Worm (Caenorhabditis elegans) whole organism, young adult: ENCODE results near the gene taf-12.
A peak's percentile ranks its signal among the peaks of the same experiment; 100 is the strongest.

Experiments
- C06A6.2 ChIP-seq: fragments of 200-800 bp; sonication (Bioruptor generic); conservative IDR thresholded peaks from 2 replicates; pipeline ENCODE4 v1.3.6; 2022; ENCODE audit warnings: missing genetic modification characterization, missing compliant biosample characterization
- D2030.7 ChIP-seq: fragments of 200-800 bp; sonication (Bioruptor generic); IDR thresholded peaks from 2 replicates; pipeline ENCODE4 v1.3.6; 2022; ENCODE audit warnings: missing genetic modification reagents, missing genetic modification characterization, missing compliant biosample characterization
- F37B4.10 ChIP-seq: fragments of 200-800 bp; sonication (Bioruptor generic); IDR thresholded peaks from 2 replicates; pipeline ENCODE4 v1.3.6; 2022; ENCODE audit warnings: missing genetic modification characterization, missing compliant biosample characterization
- F57C9.4 ChIP-seq: sonication (generic microtip); optimal IDR thresholded peaks from 2 replicates; lab custom pipeline; 2017; ENCODE audit warnings: mild to moderate bottlenecking, missing genetic modification characterization, missing compliant biosample characterization
- K12H6.12 ChIP-seq: fragments of 200-800 bp; sonication (Bioruptor generic); optimal IDR thresholded peaks from 2 replicates; lab custom pipeline; 2018; ENCODE audit warnings: mild to moderate bottlenecking, missing genetic modification characterization, missing compliant biosample characterization
- T07F8.4 ChIP-seq: sonication (generic microtip); optimal IDR thresholded peaks from 2 replicates; lab custom pipeline; 2016; ENCODE audit warnings: mild to moderate bottlenecking, missing genetic modification characterization, moderate library complexity, missing compliant biosample characterization
- T26A5.8 ChIP-seq: sonication (generic microtip); optimal IDR thresholded peaks from 2 replicates; lab custom pipeline; 2016; ENCODE audit warnings: missing genetic modification characterization, missing compliant biosample characterization
- Y56A3A.18 ChIP-seq: fragments of 200-800 bp; sonication (Bioruptor generic); IDR thresholded peaks from 2 replicates; pipeline ENCODE4 v1.3.6; 2022; ENCODE audit warnings: missing genetic modification reagents, missing genetic modification characterization, missing compliant biosample characterization
- Y95B8A.8 ChIP-seq: fragments of 200-800 bp; sonication (Bioruptor generic); IDR thresholded peaks from 2 replicates; pipeline ENCODE4 v1.3.6; 2022; ENCODE audit warnings: missing genetic modification reagents, missing genetic modification characterization, missing compliant biosample characterization
- ZK185.1 ChIP-seq: sonication (generic microtip); optimal IDR thresholded peaks from 2 replicates; lab custom pipeline; 2016; ENCODE audit warnings: mild to moderate bottlenecking, missing genetic modification characterization, missing compliant biosample characterization; ENCODE audit not compliant: poor library complexity, severe bottlenecking
- akir-1 ChIP-seq: fragments of 200-800 bp; sonication (Bioruptor generic); optimal IDR thresholded peaks from 2 replicates; lab custom pipeline; 2018; ENCODE audit warnings: mild to moderate bottlenecking, missing genetic modification characterization, moderate library complexity, missing compliant biosample characterization
- atf-7 ChIP-seq: sonication (generic microtip); optimal IDR thresholded peaks from 2 replicates; lab custom pipeline; 2017; ENCODE audit warnings: mild to moderate bottlenecking, missing genetic modification characterization, missing compliant biosample characterization
- attf-5 ChIP-seq: fragments of 200-800 bp; sonication (Bioruptor generic); optimal IDR thresholded peaks from 2 replicates; lab custom pipeline; 2018; ENCODE audit warnings: mild to moderate bottlenecking, missing genetic modification characterization, missing compliant biosample characterization
- cebp-1 ChIP-seq, 2 experiments: fragments of 200-800 bp in 1 of 2; sonication (Bioruptor generic) in 1 of 2; sonication (generic microtip) in 1 of 2; IDR thresholded peaks in 1 of 2; optimal IDR thresholded peaks in 1 of 2; 2 replicates each; pipeline versions ENCODE4 v1.3.6 to Lab custom; 2017 to 2022; ENCODE audit warnings: missing compliant biosample characterization in 2 of 2, missing genetic modification characterization in 2 of 2, mild to moderate bottlenecking in 1 of 2, missing genetic modification reagents in 1 of 2, moderate library complexity in 1 of 2
- ceh-100 ChIP-seq: fragments of 200-800 bp; sonication (Bioruptor generic); IDR thresholded peaks from 2 replicates; pipeline ENCODE4 v1.3.6; 2022; ENCODE audit warnings: missing genetic modification reagents, missing genetic modification characterization, missing compliant biosample characterization
- ceh-40 ChIP-seq: fragments of 200-800 bp; sonication (Bioruptor generic); IDR thresholded peaks from 2 replicates; pipeline ENCODE4 v1.3.6; 2022; ENCODE audit warnings: missing genetic modification characterization, missing compliant biosample characterization
- ceh-91 ChIP-seq: fragments of 200-800 bp; sonication (Bioruptor generic); IDR thresholded peaks from 2 replicates; pipeline ENCODE4 v1.3.6; 2022; ENCODE audit warnings: missing genetic modification reagents, missing genetic modification characterization, missing compliant biosample characterization
- die-1 ChIP-seq: sonication (generic microtip); optimal IDR thresholded peaks from 2 replicates; lab custom pipeline; 2016; ENCODE audit warnings: missing genotype, mild to moderate bottlenecking, missing genetic modification characterization, missing compliant biosample characterization
- dox-1 ChIP-seq: fragments of 200-800 bp; sonication (Bioruptor generic); IDR thresholded peaks from 2 replicates; pipeline ENCODE4 v1.3.6; 2022; ENCODE audit warnings: missing genetic modification reagents, missing genetic modification characterization, missing compliant biosample characterization
- egl-44 ChIP-seq: fragments of 200-800 bp; sonication (Bioruptor generic); IDR thresholded peaks from 2 replicates; pipeline ENCODE4 v1.3.6; 2022; ENCODE audit warnings: missing genetic modification reagents, missing genetic modification characterization, missing compliant biosample characterization
- egrh-3 ChIP-seq: fragments of 200-800 bp; sonication (Bioruptor generic); IDR thresholded peaks from 2 replicates; pipeline ENCODE4 v1.3.6; 2022; ENCODE audit warnings: missing genetic modification reagents, missing genetic modification characterization, missing compliant biosample characterization
- hlh-26 ChIP-seq: fragments of 200-800 bp; sonication (Bioruptor generic); conservative IDR thresholded peaks from 2 replicates; pipeline ENCODE4 v1.3.6; 2022; ENCODE audit warnings: missing genetic modification reagents, missing genetic modification characterization, missing compliant biosample characterization
- hmg-1.2 ChIP-seq: fragments of 200-800 bp; sonication (Bioruptor generic); IDR thresholded peaks from 2 replicates; pipeline ENCODE4 v1.3.6; 2022; ENCODE audit warnings: missing genetic modification reagents, missing genetic modification characterization, missing compliant biosample characterization
- hmg-20 ChIP-seq: fragments of 200-800 bp; sonication (Bioruptor generic); IDR thresholded peaks from 2 replicates; pipeline ENCODE4 v1.3.6; 2022; ENCODE audit warnings: missing genetic modification reagents, missing genetic modification characterization, missing compliant biosample characterization
- lin-26 ChIP-seq: fragments of 200-800 bp; sonication (Bioruptor generic); IDR thresholded peaks from 2 replicates; pipeline ENCODE4 v1.3.6; 2022; ENCODE audit warnings: missing genetic modification reagents, missing genetic modification characterization, missing compliant biosample characterization
- lin-40 ChIP-seq: sonication (generic microtip); optimal IDR thresholded peaks from 2 replicates; lab custom pipeline; 2016; ENCODE audit warnings: missing genetic modification characterization, mild to moderate bottlenecking, missing compliant biosample characterization, missing genotype, missing genetic modification reagents
- madf-3 ChIP-seq: fragments of 200-800 bp; sonication (Bioruptor generic); IDR thresholded peaks from 2 replicates; pipeline ENCODE4 v1.3.6; 2022; ENCODE audit warnings: missing genetic modification reagents, missing genetic modification characterization, missing compliant biosample characterization
- nfyb-1 ChIP-seq: fragments of 200-800 bp; sonication (Bioruptor generic); IDR thresholded peaks from 2 replicates; pipeline ENCODE4 v1.3.6; 2022; ENCODE audit warnings: missing genetic modification reagents, missing genetic modification characterization, missing compliant biosample characterization
- nhr-80 ChIP-seq: sonication (generic microtip); optimal IDR thresholded peaks from 2 replicates; lab custom pipeline; 2016; ENCODE audit warnings: missing genetic modification characterization, missing compliant biosample characterization
- pha-4 ChIP-seq: fragments of 150-350 bp; sonication (generic microtip); optimal IDR thresholded peaks from 2 replicates; lab custom pipeline; 2014; ENCODE audit warnings: missing biosample characterization, missing genetic modification reagents, missing genetic modification characterization
- repo-1 ChIP-seq: sonication (generic microtip); optimal IDR thresholded peaks from 2 replicates; lab custom pipeline; 2017; ENCODE audit warnings: mild to moderate bottlenecking, missing genetic modification characterization, missing compliant biosample characterization
- sea-2 ChIP-seq: fragments of 200-800 bp; sonication (Bioruptor generic); IDR thresholded peaks from 2 replicates; pipeline ENCODE4 v1.3.6; 2022; ENCODE audit warnings: missing genetic modification characterization, missing compliant biosample characterization
- snpc-4 ChIP-seq, 5 experiments: fragments of 150-350 bp in 1 of 5; sonication (generic microtip) in 4 of 5; optimal IDR thresholded peaks; 2 replicates each; lab custom pipeline; 2014 to 2018; ENCODE audit warnings: missing genetic modification characterization in 5 of 5, missing biosample characterization in 3 of 5, antibody characterized with exemption in 2 of 5, mild to moderate bottlenecking in 2 of 5, missing compliant biosample characterization in 2 of 5, missing genotype in 2 of 5, moderate library complexity in 2 of 5, missing genetic modification reagents in 1 of 5
- tbp1 ChIP-seq: fragments of 200-800 bp; sonication (Bioruptor generic); optimal IDR thresholded peaks from 2 replicates; lab custom pipeline; 2018; ENCODE audit warnings: mild to moderate bottlenecking, missing genetic modification characterization, missing compliant biosample characterization
- tlf-1 ChIP-seq: fragments of 200-800 bp; sonication (Bioruptor generic); optimal IDR thresholded peaks from 2 replicates; lab custom pipeline; 2018; ENCODE audit warnings: mild to moderate bottlenecking, missing genetic modification characterization, missing compliant biosample characterization
- ztf-22 ChIP-seq: fragments of 200-800 bp; sonication (Bioruptor generic); optimal IDR thresholded peaks from 2 replicates; lab custom pipeline; 2018; ENCODE audit warnings: mild to moderate bottlenecking, missing genetic modification characterization, moderate library complexity, missing compliant biosample characterization

taf-12 gene

ce11 chrIII:11836054-11836453, 33.0 kb downstream of the taf-12 start (continued):
- TF ChIP-seq ceh-91 (GFP tag; lab: Robert Waterston, UW): no peak
- no peak for TF ChIP-seq T07F8.4 (tag; lab: Kevin White, UChicago)
- TF ChIP-seq snpc-4 (GFP tag; optimal IDR thresholded peaks at IDR 0.05; lab: Kevin White, UChicago): no peak
- TF ChIP-seq snpc-4 (tag; optimal IDR thresholded peaks at IDR 0.05; lab: Kevin White, UChicago): no peak
- no peak for TF ChIP-seq repo-1 (tag; lab: Kevin White, UChicago)
- no peak for TF ChIP-seq Y56A3A.18 (GFP tag; lab: Robert Waterston, UW)
- no peak for TF ChIP-seq F37B4.10 (GFP tag; lab: Robert Waterston, UW)
- no peak for TF ChIP-seq tlf-1
- no peak for TF ChIP-seq K12H6.12 (tag; lab: Kevin White, UChicago)
- no peak for TF ChIP-seq tbp1
- TF ChIP-seq C06A6.2: no peak
- peak; percentile 42 for TF ChIP-seq die-1 (tag; lab: Kevin White, UChicago)
- no peak for TF ChIP-seq egl-44 (GFP tag; lab: Robert Waterston, UW)
- no peak for TF ChIP-seq D2030.7 (GFP tag; lab: Robert Waterston, UW)
- TF ChIP-seq lin-26 (GFP tag; lab: Robert Waterston, UW): no peak
- TF ChIP-seq egrh-3 (GFP tag; lab: Robert Waterston, UW): 0 out of 2 replicates have a peak, but pooled peaks have one; percentile 22
- no peak for TF ChIP-seq ztf-22 (GFP tag; lab: Kevin White, UChicago)

- TF ChIP-seq madf-3 (no peak), nhr-80 (tag; lab: Kevin White, UChicago) (peak; percentile 30), attf-5 (GFP tag; lab: Kevin White, UChicago) (peak; percentile 55), lin-40 (tag; lab: Kevin White, UChicago) (peak; percentile 7), ceh-40 (GFP tag; lab: Robert Waterston, UW) (no peak), cebp-1 (GFP tag; IDR thresholded peaks at IDR 0.05; lab: Robert Waterston, UW) (no peak), cebp-1 (tag; optimal IDR thresholded peaks at IDR 0.05; lab: Kevin White, UChicago) (peak; percentile 15), akir-1 (GFP tag; lab: Kevin White, UChicago) (no peak), dox-1 (0 out of 2 replicates have a peak, but pooled peaks have one; percentile 25), nfyb-1 (0 out of 2 replicates have a peak, but pooled peaks have one; percentile 17), ZK185.1 (tag; lab: Kevin White, UChicago) (no peak), pha-4 (tag; lab: Kevin White, UChicago) (peak; percentile 73), ceh-100 (GFP tag; lab: Robert Waterston, UW) (peak; percentile 16; the same call in 1 of the 2 replicates), hmg-1.2 (GFP tag; lab: Robert Waterston, UW) (peak; percentile 76; the same call in 1 of the 2 replicates)
- TF ChIP-seq, all 124 proteins: peak for 9
These were observed 34.3 kb downstream of the taf-12 start for ce11 chrIII:11834783-11835182.

ce11 chrIII:11834168-11834567, 34.9 kb downstream of the taf-12 start:
- peak; percentile 63 for TF ChIP-seq atf-7 (tag; lab: Kevin White, UChicago)
- TF ChIP-seq hmg-20 (GFP tag; lab: Robert Waterston, UW): 0 out of 2 replicates have a peak, but pooled peaks have one; percentile 23
- 0 out of 2 replicates have a peak, but pooled peaks have one; percentile 35 for TF ChIP-seq Y95B8A.8
- TF ChIP-seq die-1 (tag; lab: Kevin White, UChicago): no peak
- TF ChIP-seq F57C9.4: no peak
- TF ChIP-seq sea-2 (GFP tag; lab: Robert Waterston, UW): no peak
- peak; percentile 38; the same call in 1 of the 2 replicates for TF ChIP-seq nfyb-1
- peak; percentile 54 for TF ChIP-seq ceh-100 (GFP tag; lab: Robert Waterston, UW)
- no peak for TF ChIP-seq ceh-91 (GFP tag; lab: Robert Waterston, UW)
- peak; percentile 37 for TF ChIP-seq K12H6.12 (tag; lab: Kevin White, UChicago)
- no peak for TF ChIP-seq hlh-26 (GFP tag; lab: Robert Waterston, UW)
- peak; percentile 6 for TF ChIP-seq tbp1
- 0 out of 2 replicates have a peak, but pooled peaks have one; percentile 31 for TF ChIP-seq cebp-1 (GFP tag; IDR thresholded peaks at IDR 0.05; lab: Robert Waterston, UW)
- peak; percentile 81 for TF ChIP-seq cebp-1 (tag; optimal IDR thresholded peaks at IDR 0.05; lab: Kevin White, UChicago)
- no peak for TF ChIP-seq T26A5.8 (tag; lab: Kevin White, UChicago)
